Worm (Caenorhabditis elegans) whole organism, L4 larva: ENCODE results near the gene lin-40.

Experiments
- F26F4.8 ChIP-seq: fragments of 200-800 bp; sonication (Bioruptor generic); conservative IDR thresholded peaks from 2 replicates; pipeline ENCODE4 v1.3.6; 2022; ENCODE audit warnings: missing genetic modification characterization, missing compliant biosample characterization
- R02D3.7 ChIP-seq: fragments of 150-350 bp; sonication (generic microtip); optimal IDR thresholded peaks from 3 replicates; lab custom pipeline; 2014; ENCODE audit warnings: missing biosample characterization, missing genetic modification characterization
- Y105C5A.15 ChIP-seq: fragments of 200-800 bp; sonication (Bioruptor generic); IDR thresholded peaks from 2 replicates; pipeline ENCODE4 v1.3.6; 2022; ENCODE audit warnings: missing genetic modification characterization, missing compliant biosample characterization
- Y48G9A.11 ChIP-seq: fragments of 200-800 bp; sonication (Bioruptor generic); IDR thresholded peaks from 2 replicates; pipeline ENCODE4 v1.3.6; 2022; ENCODE audit warnings: missing genetic modification reagents, missing genetic modification characterization, missing compliant biosample characterization
- ZK337.2 ChIP-seq: fragments of 200-800 bp; sonication (Bioruptor generic); IDR thresholded peaks from 2 replicates; pipeline ENCODE4 v1.3.6; 2022; ENCODE audit warnings: missing genetic modification reagents, missing genetic modification characterization, missing compliant biosample characterization
- aly-2 ChIP-seq: sonication (generic microtip); optimal IDR thresholded peaks from 2 replicates; lab custom pipeline; 2018; ENCODE audit warnings: missing biosample characterization, missing genetic modification characterization
- ceh-32 ChIP-seq: sonication (generic microtip); optimal IDR thresholded peaks from 2 replicates; lab custom pipeline; 2016; ENCODE audit warnings: mild to moderate bottlenecking, missing genetic modification characterization, missing compliant biosample characterization; ENCODE audit not compliant: poor library complexity
- ces-1 ChIP-seq: fragments of 150-350 bp; sonication (generic microtip); optimal IDR thresholded peaks from 4 replicates; lab custom pipeline; 2014; ENCODE audit warnings: missing biosample characterization, missing genetic modification reagents, missing genetic modification characterization
- cey-2 ChIP-seq: sonication (generic microtip); optimal IDR thresholded peaks from 3 replicates; lab custom pipeline; 2017; ENCODE audit warnings: missing genetic modification characterization, mild to moderate bottlenecking, missing compliant biosample characterization, antibody characterized with exemption, borderline replicate concordance; ENCODE audit not compliant: insufficient read depth
- dmd-6 ChIP-seq: fragments of 200-800 bp; sonication (Bioruptor generic); IDR thresholded peaks from 2 replicates; pipeline ENCODE4 v1.3.6; 2022; ENCODE audit warnings: missing genetic modification reagents, missing genetic modification characterization, missing compliant biosample characterization
- dpl-1 ChIP-seq: fragments of 150-350 bp; optimal IDR thresholded peaks from 2 replicates; lab custom pipeline; 2014; ENCODE audit warnings: missing biosample characterization, missing genetic modification reagents, missing genetic modification characterization
- duxl-1 ChIP-seq: sonication (generic microtip); optimal IDR thresholded peaks from 2 replicates; lab custom pipeline; 2016; ENCODE audit warnings: mild to moderate bottlenecking, missing genetic modification characterization, moderate library complexity, missing compliant biosample characterization; ENCODE audit not compliant: poor library complexity
- dve-1 ChIP-seq: sonication (generic microtip); optimal IDR thresholded peaks from 2 replicates; lab custom pipeline; 2017; ENCODE audit warnings: antibody characterized with exemption, mild to moderate bottlenecking, missing genetic modification characterization, missing compliant biosample characterization; ENCODE audit not compliant: insufficient read depth
- egl-43 ChIP-seq: fragments of 200-800 bp; sonication (Bioruptor generic); IDR thresholded peaks from 2 replicates; pipeline ENCODE4 v1.3.6; 2022; ENCODE audit warnings: missing genetic modification reagents, missing genetic modification characterization, missing compliant biosample characterization
- hif-1 ChIP-seq, 2 experiments: sonication (generic microtip); optimal IDR thresholded peaks; 2 replicates each; lab custom pipeline; 2016 to 2017; ENCODE audit warnings: missing compliant biosample characterization in 2 of 2, missing genetic modification characterization in 2 of 2, missing genetic modification reagents in 2 of 2, missing genotype in 2 of 2, mild to moderate bottlenecking in 1 of 2
- hlh-11 ChIP-seq: fragments of 200-800 bp; sonication (Bioruptor generic); optimal IDR thresholded peaks from 2 replicates; lab custom pipeline; 2018; ENCODE audit warnings: mild to moderate bottlenecking, missing genetic modification characterization, missing compliant biosample characterization
- hlh-30 ChIP-seq: sonication (generic microtip); optimal IDR thresholded peaks from 2 replicates; lab custom pipeline; 2017; ENCODE audit warnings: antibody characterized with exemption, mild to moderate bottlenecking, missing genetic modification characterization, missing compliant biosample characterization; ENCODE audit not compliant: insufficient read depth
- jun-1 ChIP-seq: fragments of 150-350 bp; optimal IDR thresholded peaks from 2 replicates; lab custom pipeline; 2014; ENCODE audit warnings: missing biosample characterization, missing genetic modification reagents, missing genetic modification characterization
- lin-29 ChIP-seq: fragments of 200-800 bp; sonication (Bioruptor generic); IDR thresholded peaks from 2 replicates; pipeline ENCODE4 v1.3.6; 2022; ENCODE audit warnings: missing genetic modification reagents, missing genetic modification characterization, missing compliant biosample characterization
- mdt-29 ChIP-seq: fragments of 200-800 bp; sonication (Bioruptor generic); IDR thresholded peaks from 2 replicates; pipeline ENCODE4 v1.3.6; 2022; ENCODE audit warnings: missing genetic modification reagents, missing genetic modification characterization, missing compliant biosample characterization
- mes-2 ChIP-seq: sonication (generic microtip); optimal IDR thresholded peaks from 2 replicates; lab custom pipeline; 2016; ENCODE audit warnings: missing genotype, mild to moderate bottlenecking, missing genetic modification characterization, missing compliant biosample characterization; ENCODE audit not compliant: poor library complexity, severe bottlenecking
- nhr-102 ChIP-seq: sonication (generic microtip); optimal IDR thresholded peaks from 2 replicates; lab custom pipeline; 2016; ENCODE audit warnings: mild to moderate bottlenecking, missing genetic modification characterization, moderate library complexity, missing compliant biosample characterization
- nhr-111 ChIP-seq: fragments of 200-800 bp; sonication (Bioruptor generic); optimal IDR thresholded peaks from 2 replicates; lab custom pipeline; 2018; ENCODE audit warnings: mild to moderate bottlenecking, missing genetic modification characterization, missing compliant biosample characterization
- nhr-237 ChIP-seq: sonication (generic microtip); optimal IDR thresholded peaks from 2 replicates; lab custom pipeline; 2017; ENCODE audit warnings: missing biosample characterization, missing genetic modification characterization
- nhr-25 ChIP-seq: sonication (generic microtip); optimal IDR thresholded peaks from 2 replicates; lab custom pipeline; 2017; ENCODE audit warnings: missing genetic modification characterization, mild to moderate bottlenecking, missing compliant biosample characterization, antibody characterized with exemption, moderate library complexity, borderline replicate concordance; ENCODE audit not compliant: insufficient read depth
- nhr-28 ChIP-seq: fragments of 150-350 bp; optimal IDR thresholded peaks from 2 replicates; lab custom pipeline; 2014; ENCODE audit warnings: missing biosample characterization, missing genetic modification characterization
- nhr-41 ChIP-seq: fragments of 200-800 bp; sonication (Bioruptor generic); IDR thresholded peaks from 2 replicates; pipeline ENCODE4 v1.3.6; 2022; ENCODE audit warnings: missing genetic modification reagents, missing genetic modification characterization, missing compliant biosample characterization
- nhr-6 ChIP-seq: fragments of 150-350 bp; optimal IDR thresholded peaks from 2 replicates; lab custom pipeline; 2014; ENCODE audit warnings: missing biosample characterization, missing genetic modification characterization
- nhr-76 ChIP-seq: fragments of 150-350 bp; optimal IDR thresholded peaks from 2 replicates; lab custom pipeline; 2014; ENCODE audit warnings: missing biosample characterization, missing genetic modification characterization
- nhr-77 ChIP-seq: fragments of 150-350 bp; optimal IDR thresholded peaks from 2 replicates; lab custom pipeline; 2014; ENCODE audit warnings: missing biosample characterization, missing genetic modification characterization
- pha-4 ChIP-seq, 2 experiments: fragments of 150-350 bp in 1 of 2; fragments of 200-800 bp in 1 of 2; sonication (Bioruptor generic) in 1 of 2; IDR thresholded peaks in 1 of 2; optimal IDR thresholded peaks in 1 of 2; 2 replicates each; pipeline versions ENCODE4 v1.3.6 to Lab custom; 2014 to 2022; ENCODE audit warnings: missing genetic modification characterization in 2 of 2, missing genetic modification reagents in 2 of 2, missing biosample characterization in 1 of 2, missing compliant biosample characterization in 1 of 2
- rbr-2 ChIP-seq: sonication (generic microtip); optimal IDR thresholded peaks from 2 replicates; lab custom pipeline; 2016; ENCODE audit warnings: missing genotype, missing genetic modification characterization, missing compliant biosample characterization
- spr-1 ChIP-seq: sonication (generic microtip); optimal IDR thresholded peaks from 2 replicates; lab custom pipeline; 2016; ENCODE audit warnings: mild to moderate bottlenecking, missing genetic modification characterization, missing compliant biosample characterization
- spr-3 ChIP-seq: fragments of 200-800 bp; sonication (Bioruptor generic); optimal IDR thresholded peaks from 2 replicates; lab custom pipeline; 2018; ENCODE audit warnings: mild to moderate bottlenecking, missing genetic modification characterization, missing compliant biosample characterization
- vab-7 ChIP-seq: fragments of 200-800 bp; sonication (Bioruptor generic); IDR thresholded peaks from 2 replicates; pipeline ENCODE4 v1.3.6; 2022; ENCODE audit warnings: missing genetic modification reagents, missing genetic modification characterization, missing compliant biosample characterization
- zag-1 ChIP-seq: fragments of 150-350 bp; optimal IDR thresholded peaks from 2 replicates; lab custom pipeline; 2014; ENCODE audit warnings: missing biosample characterization, missing genetic modification characterization
- zfp-2 ChIP-seq: sonication (generic microtip); optimal IDR thresholded peaks from 2 replicates; lab custom pipeline; 2016; ENCODE audit warnings: mild to moderate bottlenecking, missing genetic modification characterization, missing compliant biosample characterization

The lin-40 gene

ce11 chrV:3756887-3757286 lies 52.1 kb downstream of the lin-40 start, which contains the start of gene gid-7 (continued):
- TF ChIP-seq ceh-32 (tag; lab: Kevin White, UChicago) (no peak), dve-1 (no peak), Y105C5A.15 (no peak), egl-43 (GFP tag; lab: Robert Waterston, UW) (peak; percentile 28; the same call in 1 of the 2 replicates), jun-1 (tag; lab: Kevin White, UChicago) (no peak), F26F4.8 (GFP tag; lab: Robert Waterston, UW) (no peak), nhr-25 (tag; lab: Kevin White, UChicago) (no peak), lin-29 (GFP tag; lab: Robert Waterston, UW) (no peak), Y48G9A.11 (0 out of 2 replicates have a peak, but pooled peaks have one; percentile 26)

DNA sequence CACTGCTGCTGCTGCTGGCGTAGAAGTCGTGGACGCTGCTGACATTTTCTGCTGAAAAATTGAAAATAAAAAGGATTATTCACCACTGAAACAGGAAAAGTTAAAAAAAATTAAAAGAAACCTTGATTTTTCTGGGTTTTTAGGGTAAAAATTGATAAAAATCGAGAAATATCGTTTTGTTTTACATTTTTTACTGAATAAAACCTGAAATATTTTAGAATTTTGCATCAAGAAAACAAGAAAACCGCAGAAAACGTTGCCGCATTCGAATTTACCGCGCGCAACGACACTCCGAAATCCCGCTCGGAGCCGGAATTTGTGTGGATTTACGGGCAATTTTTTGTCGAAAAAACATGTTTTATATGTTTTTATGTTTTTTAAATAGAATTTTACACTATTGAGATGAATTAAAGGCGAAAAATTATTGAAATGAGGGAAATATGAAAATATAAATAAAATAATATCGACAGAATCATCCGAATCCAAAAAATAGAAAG lies 54.7 kb downstream of the lin-40 start, which contains the start of gene chk-1:
chk-1 (minus strand) TSS at position 51 of the 497 bp plus-strand sequence.
- TF ChIP-seq dpl-1 (GFP tag; lab: Kevin White, UChicago) (peak; percentile 95), aly-2 (tag; lab: Kevin White, UChicago) (no peak), nhr-111 (GFP tag; lab: Kevin White, UChicago) (no peak), hlh-30 (tag; lab: Kevin White, UChicago) (peak; percentile 52), zag-1 (tag; lab: Kevin White, UChicago) (no peak), cey-2 (tag; lab: Kevin White, UChicago) (no peak), nhr-237 (tag; lab: Kevin White, UChicago) (no peak), nhr-41 (GFP tag; lab: Robert Waterston, UW) (no peak), nhr-28 (tag; lab: Kevin White, UChicago) (no peak), Y48G9A.11 (peak; percentile 97), hlh-11 (tag; lab: Kevin White, UChicago) (peak; percentile 50), spr-1 (no peak), nhr-76 (tag; lab: Kevin White, UChicago) (no peak), nhr-77 (tag; lab: Kevin White, UChicago) (peak; percentile 35), duxl-1 (tag; lab: Kevin White, UChicago) (no peak), mdt-29 (no peak), ceh-32 (tag; lab: Kevin White, UChicago) (no peak), ces-1 (GFP tag; lab: Kevin White, UChicago) (no peak), spr-3 (no peak), vab-7 (GFP tag; lab: Robert Waterston, UW) (no peak), nhr-102 (tag; lab: Kevin White, UChicago) (no peak), hif-1 (tag; optimal IDR thresholded peaks at IDR 0.05; lab: Kevin White, UChicago) (peak in 1 of 2 experiments; percentile 63), dmd-6 (GFP tag; lab: Robert Waterston, UW) (peak; percentile 14; the same call in 1 of the 2 replicates), R02D3.7 (tag; lab: Kevin White, UChicago) (peak; percentile 88), rbr-2 (peak; percentile 39), mes-2 (peak; percentile 83), pha-4 (GFP tag; IDR thresholded peaks at IDR 0.05; lab: Robert Waterston, UW) (no peak), pha-4 (tag; optimal IDR thresholded peaks at IDR 0.05; lab: Kevin White, UChicago) (peak; percentile 24)

ce11 chrV:3760839-3761238 lies 56.1 kb downstream of the lin-40 start, which contains the start of gene oac-55:
Gene oac-55 (plus strand): TSS chrV:3761139.
- TF ChIP-seq nhr-102 (tag; lab: Kevin White, UChicago) (no peak), ZK337.2 (GFP tag; lab: Robert Waterston, UW) (no peak), nhr-6 (no peak), zfp-2 (no peak), hlh-11 (tag; lab: Kevin White, UChicago) (no peak)
- TF ChIP-seq, all 104 proteins: peak for 0
